Fruit fly (Drosophila melanogaster) whole organism, embryonic: ENCODE data around the gene gw.

Experiments used
- CG10321 ChIP-seq: fragments of 200-800 bp; sonication (Bioruptor generic); IDR thresholded peaks from 2 replicates; pipeline ENCODE4 v1.3.6; 2022; ENCODE audit warnings: missing biosample characterization, missing genetic modification characterization
- CG10565 ChIP-seq: fragments of 200-800 bp; sonication (Bioruptor generic); optimal IDR thresholded peaks from 3 replicates; lab custom pipeline; 2016; ENCODE audit warnings: missing biosample characterization, mild to moderate bottlenecking, missing genetic modification characterization
- CG11398 ChIP-seq: fragments of 200-800 bp; sonication (Bioruptor generic); optimal IDR thresholded peaks from 2 replicates; lab custom pipeline; 2016; ENCODE audit warnings: missing biosample characterization, missing genetic modification characterization
- CG12659 ChIP-seq: fragments of 200-800 bp; sonication (Bioruptor generic); optimal IDR thresholded peaks from 3 replicates; lab custom pipeline; 2017; ENCODE audit warnings: mild to moderate bottlenecking, missing biosample characterization, missing genetic modification reagents, missing genetic modification characterization
- CG14014 ChIP-seq: fragments of 200-800 bp; sonication (Bioruptor generic); IDR thresholded peaks from 2 replicates; pipeline ENCODE4 v1.3.6; 2022; ENCODE audit warnings: missing biosample characterization, missing genetic modification characterization
- CG16815 ChIP-seq: fragments of 200-800 bp; sonication (Bioruptor generic); optimal IDR thresholded peaks from 3 replicates; lab custom pipeline; 2017; ENCODE audit warnings: missing biosample characterization, mild to moderate bottlenecking, missing genetic modification characterization
- CG17359 ChIP-seq: fragments of 200-800 bp; sonication (Bioruptor generic); optimal IDR thresholded peaks from 3 replicates; lab custom pipeline; 2018; ENCODE audit warnings: missing biosample characterization, mild to moderate bottlenecking, missing genetic modification characterization, moderate library complexity
- CG2120 ChIP-seq: fragments of 200-800 bp; sonication (Bioruptor generic); optimal IDR thresholded peaks from 3 replicates; lab custom pipeline; 2016; ENCODE audit warnings: missing biosample characterization, missing genetic modification characterization
- CG2199 ChIP-seq: fragments of 200-800 bp; sonication (Bioruptor generic); IDR thresholded peaks from 3 replicates; pipeline ENCODE4 v1.3.6; 2022; ENCODE audit warnings: missing biosample characterization, missing genetic modification characterization
- CG2712 ChIP-seq: fragments of 200-800 bp; optimal IDR thresholded peaks from 3 replicates; lab custom pipeline; 2019; ENCODE audit warnings: missing biosample characterization, mild to moderate bottlenecking, missing genetic modification characterization, moderate library complexity
- CG32532 ChIP-seq: fragments of 200-800 bp; sonication (Bioruptor generic); IDR thresholded peaks from 2 replicates; pipeline ENCODE4 v1.3.6; 2022; ENCODE audit warnings: missing biosample characterization, missing genetic modification characterization
- CG4424 ChIP-seq: fragments of 200-800 bp; sonication (Bioruptor generic); optimal IDR thresholded peaks from 3 replicates; lab custom pipeline; 2016; ENCODE audit warnings: missing biosample characterization, missing genetic modification characterization
- CG4854 ChIP-seq: fragments of 200-800 bp; sonication (Bioruptor generic); optimal IDR thresholded peaks from 2 replicates; lab custom pipeline; 2016; ENCODE audit warnings: missing biosample characterization, missing genetic modification characterization, inconsistent platforms
- CG6175 ChIP-seq: fragments of 200-800 bp; sonication (Bioruptor generic); IDR thresholded peaks from 3 replicates; pipeline ENCODE4 v1.3.6; 2022; ENCODE audit warnings: missing biosample characterization, missing genetic modification characterization
- CG7357 ChIP-seq: fragments of 200-800 bp; sonication (Bioruptor generic); IDR thresholded peaks from 3 replicates; pipeline ENCODE4 v1.3.6; 2022; ENCODE audit warnings: missing biosample characterization, missing genetic modification characterization
- Camta ChIP-seq: fragments of 200-800 bp; sonication (Bioruptor generic); optimal IDR thresholded peaks from 2 replicates; lab custom pipeline; 2016; ENCODE audit warnings: missing biosample characterization, missing genetic modification characterization
- Chrac-16 ChIP-seq: fragments of 200-800 bp; sonication (Bioruptor generic); optimal IDR thresholded peaks from 3 replicates; lab custom pipeline; 2016; ENCODE audit warnings: missing biosample characterization, missing genetic modification characterization
- Dfd ChIP-seq, 2 experiments: fragments of >200 bp; optimal IDR thresholded peaks; 2 replicates each; lab custom pipeline; 2017; ENCODE audit warnings: missing biosample characterization in 2 of 2, missing genetic modification characterization in 2 of 2
- Dref ChIP-seq: fragments of 200-800 bp; sonication (Bioruptor generic); IDR thresholded peaks from 2 replicates; pipeline ENCODE4 v1.3.6; 2022; ENCODE audit warnings: missing biosample characterization, missing genetic modification characterization
- E2f1 ChIP-seq: fragments of 200-800 bp; sonication (Bioruptor generic); IDR thresholded peaks from 2 replicates; pipeline ENCODE4 v1.3.6; 2022; ENCODE audit warnings: missing biosample characterization, missing genetic modification characterization
- Hr39 ChIP-seq: fragments of >200 bp; optimal IDR thresholded peaks from 2 replicates; lab custom pipeline; 2017
- Hsf ChIP-seq: fragments of 200-800 bp; sonication (Bioruptor generic); optimal IDR thresholded peaks from 3 replicates; lab custom pipeline; 2016; ENCODE audit warnings: missing biosample characterization, missing genetic modification characterization
- Lim3 ChIP-seq: fragments of 200-800 bp; sonication (Bioruptor generic); IDR thresholded peaks from 2 replicates; pipeline ENCODE4 v1.3.6; 2022; ENCODE audit warnings: missing biosample characterization, missing genetic modification characterization
- MESR4 ChIP-seq: fragments of 200-800 bp; sonication (Bioruptor generic); optimal IDR thresholded peaks from 2 replicates; lab custom pipeline; 2018; ENCODE audit warnings: missing biosample characterization, mild to moderate bottlenecking, missing genetic modification characterization, moderate library complexity
- Mad ChIP-seq: fragments of 200-800 bp; sonication (Bioruptor generic); optimal IDR thresholded peaks from 2 replicates; lab custom pipeline; 2016; ENCODE audit warnings: missing biosample characterization, missing genetic modification characterization
- Nf-YB ChIP-seq: fragments of 200-800 bp; sonication (Bioruptor generic); optimal IDR thresholded peaks from 3 replicates; lab custom pipeline; 2019; ENCODE audit warnings: missing biosample characterization, mild to moderate bottlenecking, missing genetic modification characterization, moderate library complexity
- YL-1 ChIP-seq: fragments of 200-800 bp; sonication (Bioruptor generic); optimal IDR thresholded peaks from 3 replicates; lab custom pipeline; 2017; ENCODE audit warnings: missing biosample characterization, mild to moderate bottlenecking, missing genetic modification characterization
- ara ChIP-seq: fragments of 200-800 bp; sonication (Bioruptor generic); IDR thresholded peaks from 2 replicates; pipeline ENCODE4 v1.3.6; 2022; ENCODE audit warnings: missing biosample characterization, missing genetic modification characterization
- ato ChIP-seq: fragments of 200-800 bp; sonication (Bioruptor generic); IDR thresholded peaks from 2 replicates; pipeline ENCODE4 v1.3.6; 2022; ENCODE audit warnings: missing biosample characterization, missing genetic modification characterization; ENCODE audit not compliant: partially characterized antibody
- bab2 ChIP-seq: fragments of 200-800 bp; sonication (Bioruptor generic); optimal IDR thresholded peaks from 2 replicates; lab custom pipeline; 2016; ENCODE audit warnings: missing biosample characterization, missing genetic modification characterization
- bigmax ChIP-seq: fragments of 200-800 bp; sonication (Bioruptor generic); optimal IDR thresholded peaks from 2 replicates; lab custom pipeline; 2018; ENCODE audit warnings: missing biosample characterization, mild to moderate bottlenecking, missing genetic modification characterization
- cad ChIP-seq: fragments of >200 bp; optimal IDR thresholded peaks from 2 replicates; lab custom pipeline; 2017; ENCODE audit warnings: missing biosample characterization, missing genetic modification characterization
- cg ChIP-seq: fragments of 200-800 bp; sonication (Bioruptor generic); optimal IDR thresholded peaks from 3 replicates; lab custom pipeline; 2019; ENCODE audit warnings: missing biosample characterization, mild to moderate bottlenecking, missing genetic modification characterization, moderate library complexity
- chif ChIP-seq, 2 experiments: fragments of 200-800 bp; sonication (Bioruptor generic); optimal IDR thresholded peaks; 3 replicates each; lab custom pipeline; 2016; ENCODE audit warnings: missing biosample characterization in 2 of 2, missing genetic modification characterization in 2 of 2
- corto ChIP-seq: fragments of 200-800 bp; sonication (Bioruptor generic); optimal IDR thresholded peaks from 2 replicates; lab custom pipeline; 2016; ENCODE audit warnings: missing biosample characterization, mild to moderate bottlenecking, missing genetic modification characterization, moderate library complexity
- cwo ChIP-seq: fragments of 200-800 bp; sonication (Bioruptor generic); optimal IDR thresholded peaks from 3 replicates; lab custom pipeline; 2017; ENCODE audit warnings: missing biosample characterization, missing genetic modification characterization, mild to moderate bottlenecking, moderate library complexity, missing genetic modification reagents
- disco-r ChIP-seq: fragments of 200-800 bp; sonication (Bioruptor generic); optimal IDR thresholded peaks from 2 replicates; lab custom pipeline; 2016; ENCODE audit warnings: missing biosample characterization, missing genetic modification characterization
- dmrt11E ChIP-seq: fragments of 200-800 bp; sonication (Bioruptor generic); optimal IDR thresholded peaks from 3 replicates; lab custom pipeline; 2018; ENCODE audit warnings: missing biosample characterization, mild to moderate bottlenecking, missing genetic modification characterization, moderate library complexity
- dpn ChIP-seq, 2 experiments: fragments of 200-800 bp; sonication (Bioruptor generic); optimal IDR thresholded peaks; 3 replicates each; lab custom pipeline; 2016; ENCODE audit warnings: missing biosample characterization in 2 of 2, missing genetic modification characterization in 2 of 2
- gro ChIP-seq: fragments of 200-800 bp; sonication (Bioruptor generic); optimal IDR thresholded peaks from 2 replicates; lab custom pipeline; 2016; ENCODE audit warnings: missing biosample characterization, missing genetic modification characterization
- lbe ChIP-seq: fragments of 200-800 bp; sonication (Bioruptor generic); optimal IDR thresholded peaks from 2 replicates; lab custom pipeline; 2016; ENCODE audit warnings: missing biosample characterization, mild to moderate bottlenecking, missing genetic modification characterization
- mam ChIP-seq: fragments of 200-800 bp; sonication (Bioruptor generic); optimal IDR thresholded peaks from 3 replicates; lab custom pipeline; 2016; ENCODE audit warnings: missing biosample characterization, missing genetic modification characterization
- nmo ChIP-seq: fragments of 200-800 bp; sonication (Bioruptor generic); optimal IDR thresholded peaks from 2 replicates; lab custom pipeline; 2018; ENCODE audit warnings: missing biosample characterization, mild to moderate bottlenecking, missing genetic modification characterization, moderate library complexity
- nom ChIP-seq: fragments of 200-800 bp; sonication (Bioruptor generic); optimal IDR thresholded peaks from 2 replicates; lab custom pipeline; 2017; ENCODE audit warnings: missing biosample characterization, missing genetic modification characterization, mild to moderate bottlenecking, moderate library complexity, missing genetic modification reagents
- org-1 ChIP-seq: fragments of 200-800 bp; sonication (Bioruptor generic); optimal IDR thresholded peaks from 2 replicates; lab custom pipeline; 2017; ENCODE audit warnings: missing biosample characterization, missing genetic modification characterization
- row ChIP-seq: fragments of 200-800 bp; sonication (Bioruptor generic); IDR thresholded peaks from 3 replicates; pipeline ENCODE4 v1.3.6; 2022; ENCODE audit warnings: missing biosample characterization, missing genetic modification characterization
- seq ChIP-seq: fragments of 200-800 bp; sonication (Bioruptor generic); IDR thresholded peaks from 2 replicates; pipeline ENCODE4 v1.3.6; 2022; ENCODE audit warnings: missing biosample characterization, missing genetic modification characterization
- toy ChIP-seq: fragments of 200-800 bp; sonication (Bioruptor generic); IDR thresholded peaks from 2 replicates; pipeline ENCODE4 v1.3.6; 2022; ENCODE audit warnings: missing biosample characterization, missing genetic modification characterization
- trh ChIP-seq: fragments of 200-800 bp; sonication (Bioruptor generic); optimal IDR thresholded peaks from 2 replicates; lab custom pipeline; 2016; ENCODE audit warnings: missing biosample characterization, missing genetic modification characterization
- tup ChIP-seq: fragments of 200-800 bp; sonication (Bioruptor generic); optimal IDR thresholded peaks from 2 replicates; lab custom pipeline; 2016; ENCODE audit warnings: missing biosample characterization, mild to moderate bottlenecking, missing genetic modification characterization, moderate library complexity
- vnd ChIP-seq: fragments of 200-800 bp; sonication (Bioruptor generic); IDR thresholded peaks from 3 replicates; pipeline ENCODE4 v1.3.6; 2022; ENCODE audit warnings: missing biosample characterization, missing genetic modification characterization; ENCODE audit not compliant: partially characterized antibody

The gw gene

DNA sequence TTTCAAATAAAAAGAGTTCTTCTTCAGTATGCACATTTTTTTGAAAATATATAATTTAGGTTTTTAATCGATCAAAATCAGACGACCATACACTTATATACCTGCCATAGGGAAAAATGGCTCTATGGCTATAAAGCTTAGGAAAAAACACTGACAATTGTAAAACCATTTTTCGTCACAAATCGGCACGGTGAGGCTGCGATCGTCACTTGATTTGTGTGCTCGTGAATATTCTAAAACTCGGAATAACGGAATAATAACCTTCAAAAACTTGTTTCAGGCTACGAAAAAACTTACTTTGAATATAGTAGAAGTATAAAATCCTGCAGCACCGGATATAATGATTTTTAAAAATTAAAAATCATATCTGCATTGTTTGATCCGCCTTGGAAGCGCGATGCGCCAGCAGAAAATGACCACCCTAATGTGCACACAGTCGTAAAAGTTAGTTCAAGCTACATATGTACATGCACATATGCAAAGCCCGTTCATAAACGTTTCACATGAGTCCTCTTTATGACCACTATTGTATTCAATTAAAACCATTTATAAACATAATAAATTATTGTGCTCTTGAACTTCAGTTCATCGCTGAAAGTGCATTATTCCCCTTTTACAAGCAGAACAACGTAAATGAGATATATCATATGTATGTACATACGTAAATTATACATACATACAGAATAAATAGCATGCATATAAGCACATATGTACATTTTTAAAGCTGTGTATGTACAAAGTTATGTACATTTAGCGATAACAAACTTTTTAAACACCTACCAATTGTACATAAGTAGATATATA, 34.7 kb upstream of the gw start (continued):
- TF ChIP-seq Mad (peak; percentile 5), CG11398 (GFP tag; lab: Kevin White, UChicago) (peak; percentile 27), CG2199 (GFP tag; lab: Robert Waterston, UW) (peak; percentile 75; the same call in 2 of the 3 replicates), Nf-YB (GFP tag; lab: Kevin White, UChicago) (no peak), gro (GFP tag; lab: Kevin White, UChicago) (no peak), Lim3 (GFP tag; lab: Robert Waterston, UW) (no peak), mam (GFP tag; lab: Kevin White, UChicago) (peak; percentile 40), cg (GFP tag; lab: Kevin White, UChicago) (peak; percentile 48), CG17359 (tag; lab: Kevin White, UChicago) (peak; percentile 5), E2f1 (no peak), CG2712 (peak; percentile 2), dpn (GFP tag; optimal IDR thresholded peaks at IDR 0.05; lab: Kevin White, UChicago) (peak in 1 of 2 experiments; percentile 22), dmrt11E (peak; percentile 1), Chrac-16 (peak; percentile 8), corto (peak; percentile 30), lbe (GFP tag; lab: Kevin White, UChicago) (peak; percentile 12), CG7357 (GFP tag; lab: Robert Waterston, UW) (no peak), CG4424 (GFP tag; lab: Kevin White, UChicago) (peak; percentile 4), toy (no peak), bigmax (GFP tag; lab: Kevin White, UChicago) (no peak), CG10565 (no peak), MESR4 (GFP tag; lab: Kevin White, UChicago) (no peak), CG32532 (no peak), Hsf (GFP tag; lab: Kevin White, UChicago) (peak; percentile 33), CG2120 (GFP tag; lab: Kevin White, UChicago) (peak; percentile 36), seq (GFP tag; lab: Robert Waterston, UW) (no peak), cad (GFP tag; lab: Kevin White, UChicago) (peak; percentile 53), vnd (GFP tag; lab: Robert Waterston, UW) (no peak), trh (GFP tag; lab: Kevin White, UChicago) (peak; percentile 10), CG12659 (GFP tag; lab: Kevin White, UChicago) (peak; percentile 17), row (peak; percentile 81; the same call in 1 of the 3 replicates), CG10321 (GFP tag; lab: Robert Waterston, UW) (no peak), chif (GFP tag; optimal IDR thresholded peaks at IDR 0.05; lab: Kevin White, UChicago) (peak in 1 of 2 experiments; percentile 4), nom (GFP tag; lab: Kevin White, UChicago) (peak; percentile 100), ara (GFP tag; lab: Robert Waterston, UW) (no peak)

dm6 chr4:670905-671419, 10.6 kb upstream of the gw start, which contains the start of gene CG11360:
TSS of gene CG11360 (plus strand) at chr4:671142.
- TF ChIP-seq cwo (GFP tag; lab: Kevin White, UChicago) (no peak), toy (no peak), Dfd (GFP tag; optimal IDR thresholded peaks at IDR 0.05; lab: Kevin White, UChicago) (peak in 1 of 2 experiments; percentile 69), CG4854 (GFP tag; lab: Kevin White, UChicago) (no peak), bigmax (GFP tag; lab: Kevin White, UChicago) (no peak), CG14014 (GFP tag; lab: Robert Waterston, UW) (no peak), CG6175 (no peak), YL-1 (GFP tag; lab: Kevin White, UChicago) (peak; percentile 15), Camta (GFP tag; lab: Kevin White, UChicago) (no peak), tup (no peak), CG16815 (GFP tag; lab: Kevin White, UChicago) (no peak), org-1 (GFP tag; lab: Kevin White, UChicago) (no peak), Dref (peak; percentile 77), ato (no peak), bab2 (GFP tag; lab: Kevin White, UChicago) (no peak), nmo (GFP tag; lab: Kevin White, UChicago) (peak; percentile 67), disco-r (GFP tag; lab: Kevin White, UChicago) (no peak), Hr39 (lab: Kevin White, UChicago) (no peak), CG4424 (GFP tag; lab: Kevin White, UChicago) (peak; percentile 6)
